Worm (Caenorhabditis elegans): ENCODE data around the gene best-4.

Gene best-4

DNA sequence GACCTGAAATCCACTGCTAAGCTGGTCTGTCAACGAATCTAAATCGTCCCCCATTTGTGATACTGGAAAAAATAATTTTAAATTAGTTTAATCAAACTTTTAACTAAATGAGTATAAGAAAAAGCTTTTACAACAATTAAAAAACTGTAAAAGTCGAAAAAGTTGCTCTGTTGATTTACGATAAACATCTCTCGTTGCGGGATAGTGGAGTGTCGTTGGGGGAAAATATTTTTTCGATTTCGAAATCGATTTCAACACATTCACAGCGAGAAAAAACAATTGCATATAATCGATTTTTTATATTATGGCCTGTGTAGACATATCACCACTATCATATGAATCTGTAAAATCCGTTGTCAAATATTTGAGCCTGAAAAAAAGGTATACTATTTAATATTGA, 19.8 kb upstream of the best-4 start, which contains the start of the genes F23F1.5 and fbxc-54:
TSS of gene F23F1.5 (minus strand) at position 64 of the 400 bp plus-strand sequence.
TSS of gene fbxc-54 (plus strand) at position 199 of the 400 bp plus-strand sequence.
- no peak for TF ChIP-seq pes-1 (GFP tag; IDR thresholded peaks at IDR 0.05)
- TF ChIP-seq B0310.2 (tag; optimal IDR thresholded peaks at IDR 0.05): no peak
- no peak for TF ChIP-seq hmbx-1 (tag; optimal IDR thresholded peaks at IDR 0.05)
- no peak for TF ChIP-seq tbx-11 (GFP tag; IDR thresholded peaks at IDR 0.05)

DNA sequence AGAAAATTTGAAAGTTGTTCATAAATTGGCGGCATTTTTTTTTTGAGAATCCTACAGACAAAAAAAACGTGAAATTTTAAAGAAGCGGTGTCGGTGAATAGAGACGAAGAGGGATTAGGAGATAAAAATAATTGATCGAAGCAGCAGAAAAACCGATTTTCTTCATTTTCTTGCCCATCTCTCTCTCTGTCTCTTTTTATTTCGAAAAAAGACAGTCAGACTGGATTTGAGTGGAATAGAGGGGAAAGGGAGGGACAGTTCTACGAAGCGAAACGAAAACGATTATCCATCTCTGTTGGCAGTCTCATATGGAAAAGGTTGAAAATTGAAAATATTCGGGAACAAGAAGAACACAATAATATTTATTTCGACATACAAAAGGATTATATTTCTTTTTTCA, 17.9 kb upstream of the best-4 start:
- TF ChIP-seq aly-1 (tag; optimal IDR thresholded peaks at IDR 0.05) (no peak), sea-1 (GFP tag; conservative IDR thresholded peaks at IDR 0.05) (no peak), pes-1 (GFP tag; IDR thresholded peaks at IDR 0.05) (no peak), ama-1 (optimal IDR thresholded peaks at IDR 0.05) (no peak), ets-7 (tag; optimal IDR thresholded peaks at IDR 0.05) (no peak), scrt-1 (GFP tag; IDR thresholded peaks at IDR 0.05) (no peak), F13C5.2 (tag; optimal IDR thresholded peaks at IDR 0.05) (no peak), hnd-1 (tag; optimal IDR thresholded peaks at IDR 0.05) (no peak)

DNA sequence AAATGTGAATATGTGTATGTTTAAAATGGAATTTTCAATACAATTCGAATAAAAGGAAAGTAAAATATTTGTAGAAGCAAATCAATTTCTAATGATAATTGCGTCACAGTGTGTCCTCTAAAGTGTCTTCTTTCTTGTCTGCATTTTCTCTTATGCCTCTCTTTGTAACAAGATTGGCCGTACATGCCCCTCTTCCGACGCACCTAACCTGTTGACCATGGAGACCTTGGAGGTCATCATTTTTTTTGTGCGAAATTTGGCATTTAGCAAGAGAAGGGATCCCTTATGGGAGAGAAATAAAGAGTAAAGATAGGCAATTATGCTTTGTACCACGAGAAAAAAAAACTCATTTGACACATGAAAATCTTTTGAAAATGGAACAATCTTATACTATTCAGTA, 16.6 kb upstream of the best-4 start, which contains the start of gene F23F1.4:
TSS of gene F23F1.4 (minus strand) at position 141 of the 400 bp plus-strand sequence.
- no peak for TF ChIP-seq tbx-37 (GFP tag; conservative IDR thresholded peaks at IDR 0.05)
- TF ChIP-seq hmbx-1 (tag; optimal IDR thresholded peaks at IDR 0.05): no peak
- TF ChIP-seq ceh-36 (tag; optimal IDR thresholded peaks at IDR 0.05): no peak
- TF ChIP-seq sea-1 (GFP tag; conservative IDR thresholded peaks at IDR 0.05): no peak
- TF ChIP-seq B0310.2 (tag; optimal IDR thresholded peaks at IDR 0.05): no peak
- no peak for TF ChIP-seq ceh-13 (GFP tag; optimal IDR thresholded peaks at IDR 0.05)
- TF ChIP-seq hnd-1 (tag; optimal IDR thresholded peaks at IDR 0.05): no peak
- TF ChIP-seq ets-7 (tag; optimal IDR thresholded peaks at IDR 0.05): no peak
- TF ChIP-seq flt-1 (GFP tag; IDR thresholded peaks at IDR 0.05): no peak
- TF ChIP-seq scrt-1 (GFP tag; IDR thresholded peaks at IDR 0.05): no peak
- TF ChIP-seq tra-4 (tag; optimal IDR thresholded peaks at IDR 0.05): no peak
- no peak for TF ChIP-seq aly-1 (tag; optimal IDR thresholded peaks at IDR 0.05)
- TF ChIP-seq pes-1 (GFP tag; IDR thresholded peaks at IDR 0.05): no peak

DNA sequence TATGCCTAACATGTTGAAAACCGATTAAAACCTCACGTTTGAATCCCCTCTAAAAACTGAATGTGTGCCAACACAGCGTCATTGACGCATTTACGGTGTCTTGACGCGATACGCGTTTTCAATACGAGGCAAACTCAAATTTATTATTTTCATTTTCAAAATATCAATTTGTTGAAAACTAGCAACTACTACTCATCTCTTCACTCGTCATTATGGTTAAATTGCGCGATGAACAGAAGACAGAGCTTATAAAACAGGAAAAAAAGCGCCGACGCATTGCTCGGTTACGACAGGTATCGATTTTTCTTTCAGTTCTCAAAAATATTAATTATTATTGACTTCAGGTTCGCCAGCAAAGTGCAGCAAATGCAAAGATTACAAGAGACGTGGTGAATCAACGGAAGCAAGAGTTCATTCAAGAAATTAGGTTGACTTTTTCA, 12.9 kb upstream of the best-4 start, which contains the start of gene enee-1:
TSS of gene enee-1 (plus strand) at position 108 of the 440 bp plus-strand sequence.
- TF ChIP-seq F13C5.2 (tag; optimal IDR thresholded peaks at IDR 0.05): peak; percentile 26
- TF ChIP-seq ets-7 (tag; optimal IDR thresholded peaks at IDR 0.05): no peak
- TF ChIP-seq hmbx-1 (tag; optimal IDR thresholded peaks at IDR 0.05): no peak
- no peak for TF ChIP-seq tbx-11 (GFP tag; IDR thresholded peaks at IDR 0.05)

DNA sequence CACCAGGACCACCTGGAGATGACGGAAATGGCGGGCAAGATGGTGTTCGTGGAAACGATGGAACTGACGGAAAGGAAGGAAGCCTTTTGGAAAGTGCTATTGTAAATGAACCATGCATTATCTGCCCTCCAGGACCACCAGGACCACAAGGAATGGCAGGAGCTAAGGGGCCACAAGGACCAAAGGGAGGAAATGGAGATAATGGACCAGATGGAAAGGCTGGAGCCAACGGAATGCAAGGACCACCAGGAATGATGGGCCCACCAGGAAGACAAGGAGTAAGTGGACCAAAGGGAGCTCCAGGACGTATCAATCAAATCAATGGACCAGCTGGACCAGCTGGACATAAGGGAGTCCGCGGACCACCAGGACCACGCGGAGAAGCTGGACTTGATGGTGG, 12.1 kb upstream of the best-4 start:
- no peak for TF ChIP-seq tbx-11 (GFP tag; IDR thresholded peaks at IDR 0.05)
- TF ChIP-seq ceh-13 (GFP tag; optimal IDR thresholded peaks at IDR 0.05): no peak

DNA sequence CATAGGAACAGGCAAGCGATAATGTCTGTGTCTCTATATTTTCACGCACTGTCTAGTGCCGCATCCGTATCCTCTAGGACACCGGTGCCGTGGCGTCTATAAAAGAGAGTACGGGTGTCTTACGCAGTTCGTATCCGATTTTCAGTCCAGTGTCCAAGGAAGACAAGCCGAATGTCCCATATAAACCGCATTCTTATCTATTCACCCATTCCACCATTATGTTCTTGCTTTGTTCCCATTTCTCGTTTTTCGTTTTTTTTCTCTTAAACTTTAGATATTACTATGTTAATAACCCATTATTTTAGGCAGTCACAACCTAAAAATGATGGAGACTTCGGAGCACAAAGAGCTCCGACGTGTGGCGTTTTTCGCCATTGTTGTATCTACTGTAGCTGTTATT, 11.3 kb upstream of the best-4 start, which contains the start of gene sqt-2:
TSS of gene sqt-2 (plus strand) at position 301 of the 400 bp plus-strand sequence.
- no peak for TF ChIP-seq tbx-37 (GFP tag; conservative IDR thresholded peaks at IDR 0.05)
- no peak for TF ChIP-seq ceh-36 (tag; optimal IDR thresholded peaks at IDR 0.05)
- no peak for TF ChIP-seq ama-1 (optimal IDR thresholded peaks at IDR 0.05)
- no peak for TF ChIP-seq F13C5.2 (tag; optimal IDR thresholded peaks at IDR 0.05)
- no peak for TF ChIP-seq tra-4 (tag; optimal IDR thresholded peaks at IDR 0.05)
- TF ChIP-seq ceh-13 (GFP tag; optimal IDR thresholded peaks at IDR 0.05): no peak
- TF ChIP-seq tbx-11 (GFP tag; IDR thresholded peaks at IDR 0.05): no peak
- TF ChIP-seq flt-1 (GFP tag; IDR thresholded peaks at IDR 0.05): no peak
- TF ChIP-seq sea-1 (GFP tag; conservative IDR thresholded peaks at IDR 0.05): no peak
- TF ChIP-seq B0310.2 (tag; optimal IDR thresholded peaks at IDR 0.05): no peak
- TF ChIP-seq scrt-1 (GFP tag; IDR thresholded peaks at IDR 0.05): no peak
- no peak for TF ChIP-seq hnd-1 (tag; optimal IDR thresholded peaks at IDR 0.05)
- no peak for TF ChIP-seq pes-1 (GFP tag; IDR thresholded peaks at IDR 0.05)
- TF ChIP-seq hmg-4 (GFP tag; optimal IDR thresholded peaks at IDR 0.05): no peak
- no peak for TF ChIP-seq hmbx-1 (tag; optimal IDR thresholded peaks at IDR 0.05)
- no peak for TF ChIP-seq aly-1 (tag; optimal IDR thresholded peaks at IDR 0.05)
- TF ChIP-seq ets-7 (tag; optimal IDR thresholded peaks at IDR 0.05): no peak

DNA sequence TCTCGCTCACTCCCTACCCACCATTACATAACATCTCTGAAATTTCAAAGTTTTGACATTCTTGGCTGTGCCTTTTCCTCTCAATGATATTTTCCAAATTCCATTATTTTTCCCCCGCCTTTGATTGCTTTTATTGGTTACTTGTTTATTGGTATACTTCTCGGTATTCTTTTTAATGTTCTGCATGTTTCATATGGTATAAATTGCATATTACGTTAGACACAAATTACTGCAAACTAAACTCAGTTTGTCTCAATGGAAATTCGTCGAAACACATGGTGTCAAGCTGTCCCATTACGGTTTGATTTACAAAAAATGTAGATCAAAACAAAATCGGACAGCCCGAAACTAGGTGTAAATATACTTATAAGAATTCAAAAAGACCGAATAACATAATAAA, 10.3 kb upstream of the best-4 start:
- TF ChIP-seq ama-1 (optimal IDR thresholded peaks at IDR 0.05): no peak
- no peak for TF ChIP-seq hnd-1 (tag; optimal IDR thresholded peaks at IDR 0.05)
- TF ChIP-seq ets-7 (tag; optimal IDR thresholded peaks at IDR 0.05): no peak
- TF ChIP-seq tra-4 (tag; optimal IDR thresholded peaks at IDR 0.05): no peak
- no peak for TF ChIP-seq B0310.2 (tag; optimal IDR thresholded peaks at IDR 0.05)
- no peak for TF ChIP-seq aly-1 (tag; optimal IDR thresholded peaks at IDR 0.05)
- TF ChIP-seq F13C5.2 (tag; optimal IDR thresholded peaks at IDR 0.05): no peak
- no peak for TF ChIP-seq ceh-13 (GFP tag; optimal IDR thresholded peaks at IDR 0.05)
- TF ChIP-seq hmbx-1 (tag; optimal IDR thresholded peaks at IDR 0.05): no peak
- no peak for TF ChIP-seq hmg-4 (GFP tag; optimal IDR thresholded peaks at IDR 0.05)
- TF ChIP-seq sea-1 (GFP tag; conservative IDR thresholded peaks at IDR 0.05): no peak
- TF ChIP-seq ceh-36 (tag; optimal IDR thresholded peaks at IDR 0.05): no peak
- no peak for TF ChIP-seq flt-1 (GFP tag; IDR thresholded peaks at IDR 0.05)
- no peak for TF ChIP-seq scrt-1 (GFP tag; IDR thresholded peaks at IDR 0.05)
- no peak for TF ChIP-seq tbx-11 (GFP tag; IDR thresholded peaks at IDR 0.05)
- no peak for TF ChIP-seq pes-1 (GFP tag; IDR thresholded peaks at IDR 0.05)
- TF ChIP-seq tbx-37 (GFP tag; conservative IDR thresholded peaks at IDR 0.05): no peak

DNA sequence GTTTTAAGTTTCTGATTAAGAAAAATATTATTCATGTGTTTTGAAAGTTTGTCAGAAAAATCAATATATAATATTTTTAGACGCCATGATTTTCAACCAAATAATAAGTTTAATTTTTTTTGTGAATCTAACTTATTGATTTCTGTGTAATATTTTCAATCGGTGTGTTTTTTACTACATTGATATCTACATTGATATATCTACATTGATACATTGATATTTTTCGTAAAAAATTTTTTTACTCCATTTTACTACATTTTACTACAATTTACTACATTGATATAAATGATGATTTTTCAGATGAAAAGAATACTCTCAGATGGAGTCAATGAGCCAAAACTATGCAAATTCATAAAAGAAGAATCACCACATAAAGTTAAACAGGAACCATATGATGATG, 7.6 kb upstream of the best-4 start, which contains the start of gene gmeb-1:
TSS of gene gmeb-1 (plus strand) at position 301 of the 400 bp plus-strand sequence.
- TF ChIP-seq hnd-1 (tag; optimal IDR thresholded peaks at IDR 0.05) (no peak), tbx-11 (GFP tag; IDR thresholded peaks at IDR 0.05) (no peak)

All from whole organism, early embryonic.